Worm (Caenorhabditis elegans): ENCODE data around the gene srbc-6.

srbc-6 gene

DNA sequence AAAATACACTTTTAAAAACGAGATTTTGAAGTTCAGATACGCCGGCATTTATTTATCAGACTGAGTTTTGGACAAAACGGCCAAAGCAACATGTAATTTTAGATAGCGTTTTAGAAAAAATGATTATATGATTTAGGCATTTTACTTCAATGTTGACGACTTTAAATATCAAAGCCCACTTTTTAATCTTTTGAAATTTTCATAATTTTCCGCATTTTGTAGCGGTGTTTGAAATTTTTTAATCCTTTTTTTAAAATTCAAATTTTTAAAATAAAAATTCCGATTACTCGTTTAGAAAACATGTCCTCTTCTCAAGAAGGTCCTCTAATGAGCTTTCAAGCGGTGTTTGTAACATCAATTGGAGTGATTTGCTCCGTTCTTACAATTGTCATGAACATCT is at the start of gene srbc-6:
srbc-6 (plus strand) TSS at position 301 of the 400 bp plus-strand sequence.
- TF ChIP-seq mef-2 (tag; optimal IDR thresholded peaks at IDR 0.05) (no peak), pax-3 (tag; optimal IDR thresholded peaks at IDR 0.05) (no peak), unc-98 (GFP tag; IDR thresholded peaks at IDR 0.05) (no peak), elt-3 (tag; optimal IDR thresholded peaks at IDR 0.05) (no peak), sox-4 (tag; optimal IDR thresholded peaks at IDR 0.05) (no peak), ceh-90 (tag; optimal IDR thresholded peaks at IDR 0.05) (no peak), egl-13 (tag; optimal IDR thresholded peaks at IDR 0.05) (no peak), isw-1 (GFP tag; IDR thresholded peaks at IDR 0.05) (no peak), ztf-4 (tag; optimal IDR thresholded peaks at IDR 0.05) (no peak), egl-27 (tag; optimal IDR thresholded peaks at IDR 0.05) (no peak), dpl-1 (GFP tag; optimal IDR thresholded peaks at IDR 0.05) (no peak), sup-37 (GFP tag; optimal IDR thresholded peaks at IDR 0.05) (no peak), nhr-12 (tag; optimal IDR thresholded peaks at IDR 0.05) (no peak), grh-1 (GFP tag; IDR thresholded peaks at IDR 0.05) (no peak), lin-14 (GFP tag; optimal IDR thresholded peaks at IDR 0.05) (no peak), nhr-77 (tag; optimal IDR thresholded peaks at IDR 0.05) (no peak), lin-13 (GFP tag; optimal IDR thresholded peaks at IDR 0.05) (no peak), xbp-1 (tag; optimal IDR thresholded peaks at IDR 0.05) (no peak), ceh-82 (tag; optimal IDR thresholded peaks at IDR 0.05) (no peak)

DNA sequence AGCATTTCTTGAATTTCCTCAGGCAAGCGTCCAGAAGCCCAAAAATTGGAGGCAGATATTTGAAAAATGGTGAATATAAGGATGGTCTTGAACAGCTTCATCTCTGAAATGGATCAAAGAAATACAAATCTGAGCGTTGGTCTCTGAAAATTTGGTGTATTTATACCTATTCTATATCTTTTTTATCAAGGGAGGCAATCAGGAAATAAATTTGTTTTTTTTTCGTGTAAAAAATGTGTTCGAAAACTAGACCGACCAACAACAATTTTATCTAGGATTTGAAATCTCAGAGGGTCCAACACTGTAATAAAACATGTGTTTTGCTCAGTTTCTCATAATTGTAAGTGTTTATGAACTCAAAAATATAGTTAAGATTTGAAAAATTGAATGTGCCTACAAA is 48.2 kb upstream of the srbc-6 start, which contains the start of gene srt-56:
srt-56 (minus strand) TSS at position 101 of the 400 bp plus-strand sequence.
- TF ChIP-seq tbx-2 (tag; optimal IDR thresholded peaks at IDR 0.05) (no peak), nhr-20 (tag; optimal IDR thresholded peaks at IDR 0.05) (no peak), ceh-82 (tag; optimal IDR thresholded peaks at IDR 0.05) (no peak), unc-98 (GFP tag; IDR thresholded peaks at IDR 0.05) (no peak), ces-1 (GFP tag; optimal IDR thresholded peaks at IDR 0.05) (no peak), lin-14 (GFP tag; optimal IDR thresholded peaks at IDR 0.05) (no peak), nhr-28 (tag; optimal IDR thresholded peaks at IDR 0.05) (no peak), hpl-2 (GFP tag; optimal IDR thresholded peaks at IDR 0.05) (no peak)

- TF ChIP-seq hlh-4 (tag; optimal IDR thresholded peaks at IDR 0.05) (no peak), hlh-17 (GFP tag; optimal IDR thresholded peaks at IDR 0.05; ENCODE audit: borderline replicate concordance) (no peak), aha-1 (tag; optimal IDR thresholded peaks at IDR 0.05) (no peak), snpc-4 (tag; optimal IDR thresholded peaks at IDR 0.05) (no peak), unc-62 (GFP tag; optimal IDR thresholded peaks at IDR 0.05) (no peak), ceh-8 (GFP tag; optimal IDR thresholded peaks at IDR 0.05) (no peak), efl-1 (optimal IDR thresholded peaks at IDR 0.05) (no peak), efl-1 (GFP tag; optimal IDR thresholded peaks at IDR 0.05 in 1 of 2) (no peak), mef-2 (tag; optimal IDR thresholded peaks at IDR 0.05) (no peak), ceh-88 (GFP tag; IDR thresholded peaks at IDR 0.05) (no peak), alr-1 (tag; optimal IDR thresholded peaks at IDR 0.05; ENCODE audit: borderline replicate concordance) (no peak), lin-35 (GFP tag; optimal IDR thresholded peaks at IDR 0.05) (no peak)
Measured at ce11 chrV:3122403-3122802, 47.5 kb upstream of the srbc-6 start.

- TF ChIP-seq lin-15B (tag; optimal IDR thresholded peaks at IDR 0.05) (no peak), elt-3 (tag; optimal IDR thresholded peaks at IDR 0.05) (no peak), lin-14 (GFP tag; optimal IDR thresholded peaks at IDR 0.05) (no peak), nhr-12 (tag; optimal IDR thresholded peaks at IDR 0.05) (no peak), aly-2 (tag; optimal IDR thresholded peaks at IDR 0.05) (no peak), F16B12.6 (tag; optimal IDR thresholded peaks at IDR 0.05) (no peak), lin-13 (GFP tag; optimal IDR thresholded peaks at IDR 0.05) (no peak), C34B4.2 (tag; optimal IDR thresholded peaks at IDR 0.05) (no peak), zag-1 (tag; optimal IDR thresholded peaks at IDR 0.05) (no peak), pag-3 (tag; optimal IDR thresholded peaks at IDR 0.05; ENCODE audit: borderline replicate concordance, insufficient read depth) (no peak), mef-2 (tag; optimal IDR thresholded peaks at IDR 0.05) (no peak), nhr-28 (tag; optimal IDR thresholded peaks at IDR 0.05) (no peak)
Measured at ce11 chrV:3124912-3125311, 45.0 kb upstream of the srbc-6 start, which contains the start of gene Y73C8C.12. TSS of gene Y73C8C.12 (plus strand) at chrV:3125212.

Data from whole organism, L1 larva.